Worm (Caenorhabditis elegans): ENCODE data around the gene daf-3.

DNA sequence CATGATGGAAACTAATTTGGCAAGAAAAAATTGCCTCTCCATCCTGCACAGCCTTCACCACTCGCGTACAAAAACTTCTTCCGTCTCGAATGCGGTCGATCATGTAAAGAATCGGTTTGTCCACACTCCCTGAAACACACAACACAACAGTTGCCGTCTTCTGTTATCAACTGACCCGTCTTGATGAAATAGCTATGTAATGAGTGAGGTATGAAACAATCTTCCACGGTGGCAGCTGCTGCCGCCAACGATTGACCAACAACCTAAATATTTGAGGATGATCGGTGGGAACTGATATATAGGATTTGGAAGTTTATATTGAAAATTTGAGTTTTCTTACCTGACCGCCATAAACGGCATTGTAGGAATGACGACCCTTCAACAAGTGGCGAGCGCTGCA is 13.0 kb downstream of the daf-3 start:
- TF ChIP-seq madf-5 (GFP tag; IDR thresholded peaks at IDR 0.05) (no peak), mes-2 (tag; optimal IDR thresholded peaks at IDR 0.05; ENCODE audit: poor library complexity, severe bottlenecking) (peak; percentile 6), dpl-1 (GFP tag; optimal IDR thresholded peaks at IDR 0.05) (no peak), Y48G9A.11 (GFP tag; IDR thresholded peaks at IDR 0.05) (no peak), nhr-237 (tag; optimal IDR thresholded peaks at IDR 0.05) (no peak), fos-1 (tag; optimal IDR thresholded peaks at IDR 0.05) (no peak), mep-1 (tag; optimal IDR thresholded peaks at IDR 0.05) (no peak), ceh-82 (tag; optimal IDR thresholded peaks at IDR 0.05) (no peak), hif-1 (tag; optimal IDR thresholded peaks at IDR 0.05) (no peak), ceh-44 (GFP tag; IDR thresholded peaks at IDR 0.05) (no peak)

Measured in whole organism, L4 larva.